Worm (Caenorhabditis elegans) whole organism, young adult: ENCODE results near the gene fbxa-158.

Experiments
- B0019.2 ChIP-seq: fragments of 200-800 bp; sonication (Bioruptor generic); conservative IDR thresholded peaks from 2 replicates; pipeline ENCODE4 v1.3.6; 2022; ENCODE audit warnings: missing genetic modification reagents, missing genetic modification characterization, missing compliant biosample characterization
- D2030.7 ChIP-seq: fragments of 200-800 bp; sonication (Bioruptor generic); IDR thresholded peaks from 2 replicates; pipeline ENCODE4 v1.3.6; 2022; ENCODE audit warnings: missing genetic modification reagents, missing genetic modification characterization, missing compliant biosample characterization
- F49E8.2 ChIP-seq: sonication (generic microtip); optimal IDR thresholded peaks from 3 replicates; lab custom pipeline; 2017; ENCODE audit warnings: missing genetic modification characterization, mild to moderate bottlenecking, missing compliant biosample characterization, antibody characterized with exemption, moderate library complexity; ENCODE audit not compliant: insufficient read depth
- F52B5.7 ChIP-seq: sonication (generic microtip); optimal IDR thresholded peaks from 2 replicates; lab custom pipeline; 2016; ENCODE audit warnings: mild to moderate bottlenecking, missing genetic modification characterization, missing compliant biosample characterization
- F57A8.1 ChIP-seq: fragments of 200-800 bp; sonication (Bioruptor generic); optimal IDR thresholded peaks from 2 replicates; lab custom pipeline; 2018; ENCODE audit warnings: mild to moderate bottlenecking, missing genetic modification characterization, moderate library complexity, missing compliant biosample characterization
- T07F8.4 ChIP-seq: sonication (generic microtip); optimal IDR thresholded peaks from 2 replicates; lab custom pipeline; 2016; ENCODE audit warnings: mild to moderate bottlenecking, missing genetic modification characterization, moderate library complexity, missing compliant biosample characterization
- Y53F4B.3 ChIP-seq: fragments of 200-800 bp; sonication (Bioruptor generic); IDR thresholded peaks from 2 replicates; pipeline ENCODE4 v1.3.6; 2022; ENCODE audit warnings: missing genetic modification reagents, missing genetic modification characterization, missing compliant biosample characterization
- ama-1 ChIP-seq, 3 experiments: fragments of 150-350 bp in 1 of 3; sonication (generic microtip) in 2 of 3; optimal IDR thresholded peaks; 2 replicates each; lab custom pipeline; 2014 to 2018; ENCODE audit warnings: missing biosample characterization in 2 of 3, missing genetic modification characterization in 2 of 3, missing genetic modification reagents in 2 of 3
- atf-7 ChIP-seq: sonication (generic microtip); optimal IDR thresholded peaks from 2 replicates; lab custom pipeline; 2017; ENCODE audit warnings: mild to moderate bottlenecking, missing genetic modification characterization, missing compliant biosample characterization
- athp-1 ChIP-seq: sonication (generic microtip); optimal IDR thresholded peaks from 2 replicates; lab custom pipeline; 2017; ENCODE audit warnings: mild to moderate bottlenecking, missing genetic modification characterization, missing compliant biosample characterization
- attf-3 ChIP-seq: fragments of 200-800 bp; sonication (Bioruptor generic); conservative IDR thresholded peaks from 2 replicates; pipeline ENCODE4 v1.3.6; 2022; ENCODE audit warnings: missing genetic modification reagents, missing genetic modification characterization, missing compliant biosample characterization
- bed-1 ChIP-seq: fragments of 200-800 bp; sonication (Bioruptor generic); IDR thresholded peaks from 2 replicates; pipeline ENCODE4 v1.3.6; 2022; ENCODE audit warnings: missing genetic modification reagents, missing genetic modification characterization, missing compliant biosample characterization
- ccch-3 ChIP-seq: fragments of 200-800 bp; sonication (Bioruptor generic); optimal IDR thresholded peaks from 2 replicates; lab custom pipeline; 2018; ENCODE audit warnings: mild to moderate bottlenecking, missing genetic modification characterization, missing compliant biosample characterization
- cebp-1 ChIP-seq, 2 experiments: fragments of 200-800 bp in 1 of 2; sonication (Bioruptor generic) in 1 of 2; sonication (generic microtip) in 1 of 2; IDR thresholded peaks in 1 of 2; optimal IDR thresholded peaks in 1 of 2; 2 replicates each; pipeline versions ENCODE4 v1.3.6 to Lab custom; 2017 to 2022; ENCODE audit warnings: missing compliant biosample characterization in 2 of 2, missing genetic modification characterization in 2 of 2, mild to moderate bottlenecking in 1 of 2, missing genetic modification reagents in 1 of 2, moderate library complexity in 1 of 2
- die-1 ChIP-seq: sonication (generic microtip); optimal IDR thresholded peaks from 2 replicates; lab custom pipeline; 2016; ENCODE audit warnings: missing genotype, mild to moderate bottlenecking, missing genetic modification characterization, missing compliant biosample characterization
- dpff-1 ChIP-seq: sonication (generic microtip); optimal IDR thresholded peaks from 2 replicates; lab custom pipeline; 2017; ENCODE audit warnings: mild to moderate bottlenecking, missing genetic modification characterization, missing compliant biosample characterization
- efl-1 ChIP-seq: fragments of 150-350 bp; optimal IDR thresholded peaks from 2 replicates; lab custom pipeline; 2014; ENCODE audit warnings: missing biosample characterization, missing genetic modification reagents, missing genetic modification characterization
- egl-18 ChIP-seq: fragments of 200-800 bp; sonication (Bioruptor generic); IDR thresholded peaks from 2 replicates; pipeline ENCODE4 v1.3.6; 2022; ENCODE audit warnings: missing genetic modification reagents, missing genetic modification characterization, missing compliant biosample characterization
- egrh-3 ChIP-seq: fragments of 200-800 bp; sonication (Bioruptor generic); IDR thresholded peaks from 2 replicates; pipeline ENCODE4 v1.3.6; 2022; ENCODE audit warnings: missing genetic modification reagents, missing genetic modification characterization, missing compliant biosample characterization
- fkh-3 ChIP-seq: sonication (generic microtip); optimal IDR thresholded peaks from 2 replicates; lab custom pipeline; 2016; ENCODE audit warnings: mild to moderate bottlenecking, missing genetic modification characterization, missing compliant biosample characterization
- hmg-1.2 ChIP-seq: fragments of 200-800 bp; sonication (Bioruptor generic); IDR thresholded peaks from 2 replicates; pipeline ENCODE4 v1.3.6; 2022; ENCODE audit warnings: missing genetic modification reagents, missing genetic modification characterization, missing compliant biosample characterization
- lin-40 ChIP-seq: sonication (generic microtip); optimal IDR thresholded peaks from 2 replicates; lab custom pipeline; 2016; ENCODE audit warnings: missing genetic modification characterization, mild to moderate bottlenecking, missing compliant biosample characterization, missing genotype, missing genetic modification reagents
- madf-10 ChIP-seq: sonication (generic microtip); optimal IDR thresholded peaks from 2 replicates; lab custom pipeline; 2016; ENCODE audit warnings: mild to moderate bottlenecking, missing genetic modification characterization, missing compliant biosample characterization
- madf-3 ChIP-seq: fragments of 200-800 bp; sonication (Bioruptor generic); IDR thresholded peaks from 2 replicates; pipeline ENCODE4 v1.3.6; 2022; ENCODE audit warnings: missing genetic modification reagents, missing genetic modification characterization, missing compliant biosample characterization
- madf-6 ChIP-seq: fragments of 200-800 bp; sonication (Bioruptor generic); IDR thresholded peaks from 2 replicates; pipeline ENCODE4 v1.3.6; 2022; ENCODE audit warnings: missing genetic modification reagents, missing genetic modification characterization, missing compliant biosample characterization
- nfyb-1 ChIP-seq: fragments of 200-800 bp; sonication (Bioruptor generic); IDR thresholded peaks from 2 replicates; pipeline ENCODE4 v1.3.6; 2022; ENCODE audit warnings: missing genetic modification reagents, missing genetic modification characterization, missing compliant biosample characterization
- nhr-80 ChIP-seq: sonication (generic microtip); optimal IDR thresholded peaks from 2 replicates; lab custom pipeline; 2016; ENCODE audit warnings: missing genetic modification characterization, missing compliant biosample characterization
- nhr-90 ChIP-seq: sonication (generic microtip); optimal IDR thresholded peaks from 2 replicates; lab custom pipeline; 2016; ENCODE audit warnings: missing genotype, mild to moderate bottlenecking, missing genetic modification characterization, missing compliant biosample characterization
- pbrm-1 ChIP-seq: fragments of 200-800 bp; sonication (Bioruptor generic); IDR thresholded peaks from 2 replicates; pipeline ENCODE4 v1.3.6; 2022; ENCODE audit warnings: missing genetic modification reagents, missing genetic modification characterization, missing compliant biosample characterization
- rec-8 ChIP-seq, 2 experiments: sonication (generic microtip); optimal IDR thresholded peaks; 2 replicates each; lab custom pipeline; 2016; ENCODE audit warnings: mild to moderate bottlenecking in 2 of 2, missing genetic modification characterization in 2 of 2, missing genetic modification reagents in 2 of 2, missing genotype in 2 of 2, missing biosample characterization in 1 of 2, missing compliant biosample characterization in 1 of 2, moderate library complexity in 1 of 2
- rpc-1 ChIP-seq, 2 experiments: fragments of 150-350 bp in 1 of 2; sonication (generic microtip) in 1 of 2; optimal IDR thresholded peaks; 2 replicates each; lab custom pipeline; 2014 to 2018; ENCODE audit warnings: missing biosample characterization in 1 of 2, missing genetic modification characterization in 1 of 2, missing genetic modification reagents in 1 of 2, missing genotype in 1 of 2
- sdz-38 ChIP-seq: sonication (generic microtip); optimal IDR thresholded peaks from 2 replicates; lab custom pipeline; 2016; ENCODE audit warnings: missing genotype, missing genetic modification characterization, missing compliant biosample characterization
- sptf-2 ChIP-seq: fragments of 200-800 bp; sonication (Bioruptor generic); optimal IDR thresholded peaks from 2 replicates; lab custom pipeline; 2018; ENCODE audit warnings: mild to moderate bottlenecking, missing genetic modification characterization, missing compliant biosample characterization
- tlf-1 ChIP-seq: fragments of 200-800 bp; sonication (Bioruptor generic); optimal IDR thresholded peaks from 2 replicates; lab custom pipeline; 2018; ENCODE audit warnings: mild to moderate bottlenecking, missing genetic modification characterization, missing compliant biosample characterization
- unc-130 ChIP-seq: sonication (generic microtip); optimal IDR thresholded peaks from 2 replicates; lab custom pipeline; 2016; ENCODE audit warnings: missing genetic modification reagents, missing genetic modification characterization, missing compliant biosample characterization
- unc-62 ChIP-seq: fragments of 150-350 bp; optimal IDR thresholded peaks from 2 replicates; lab custom pipeline; 2014; ENCODE audit warnings: missing biosample characterization, missing genetic modification reagents, missing genetic modification characterization
- zim-3 ChIP-seq: sonication (generic microtip); optimal IDR thresholded peaks from 2 replicates; lab custom pipeline; 2017; ENCODE audit warnings: mild to moderate bottlenecking, missing genetic modification characterization, moderate library complexity, missing compliant biosample characterization
- ztf-3 ChIP-seq: fragments of 200-800 bp; sonication (Bioruptor generic); optimal IDR thresholded peaks from 2 replicates; lab custom pipeline; 2018; ENCODE audit warnings: mild to moderate bottlenecking, missing genetic modification characterization, missing compliant biosample characterization

Gene fbxa-158

DNA sequence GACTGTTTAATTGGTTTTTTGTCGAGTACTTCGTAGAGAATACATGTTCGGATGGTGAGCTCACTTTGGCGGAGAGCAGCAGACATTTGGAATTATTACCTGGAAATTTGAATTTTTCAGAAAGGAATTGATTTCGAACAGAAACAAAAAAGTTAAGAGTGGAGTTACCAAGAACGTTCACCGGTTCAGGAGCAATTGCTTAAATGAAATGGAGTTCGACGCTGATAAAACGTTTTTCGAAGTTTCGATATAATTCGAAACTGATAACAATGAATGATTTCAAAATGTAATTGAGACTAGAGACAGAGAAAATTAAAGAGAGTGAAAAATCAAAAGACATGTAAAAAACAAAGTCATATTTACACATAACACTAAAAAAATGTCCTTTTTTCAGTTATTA is 10.4 kb downstream of the fbxa-158 start, which contains the start of gene fbxa-163:
Gene fbxa-163 (minus strand): TSS at position 101 of the 400 bp plus-strand sequence.
- TF ChIP-seq ztf-3 (GFP tag; lab: Kevin White, UChicago) (no peak), unc-62 (GFP tag; lab: Kevin White, UChicago) (no peak), sdz-38 (tag; lab: Kevin White, UChicago) (no peak), D2030.7 (GFP tag; lab: Robert Waterston, UW) (no peak), F49E8.2 (tag; lab: Kevin White, UChicago) (no peak), dpff-1 (tag; lab: Kevin White, UChicago) (no peak), nhr-80 (tag; lab: Kevin White, UChicago) (no peak), B0019.2 (GFP tag; lab: Robert Waterston, UW) (no peak), hmg-1.2 (GFP tag; lab: Robert Waterston, UW) (no peak), F52B5.7 (tag; lab: Kevin White, UChicago) (no peak), cebp-1 (GFP tag; IDR thresholded peaks at IDR 0.05; lab: Robert Waterston, UW) (no peak), cebp-1 (tag; optimal IDR thresholded peaks at IDR 0.05; lab: Kevin White, UChicago) (no peak), efl-1 (GFP tag; lab: Kevin White, UChicago) (no peak), madf-6 (GFP tag; lab: Robert Waterston, UW) (no peak), fkh-3 (tag; lab: Kevin White, UChicago) (no peak), ama-1 (optimal IDR thresholded peaks at IDR 0.05; lab: Kevin White, UChicago) (no peak), ama-1 (GFP tag; optimal IDR thresholded peaks at IDR 0.05; lab: Kevin White, UChicago) (no peak), nfyb-1 (GFP tag; lab: Robert Waterston, UW) (no peak)

ce11 chrII:1608915-1609314 is 12.2 kb downstream of the fbxa-158 start:
- TF ChIP-seq ama-1 (optimal IDR thresholded peaks at IDR 0.05; lab: Kevin White, UChicago): no peak
- TF ChIP-seq ama-1 (GFP tag; optimal IDR thresholded peaks at IDR 0.05; lab: Kevin White, UChicago): no peak
- TF ChIP-seq cebp-1 (GFP tag; IDR thresholded peaks at IDR 0.05; lab: Robert Waterston, UW): no peak
- peak; percentile 83 for TF ChIP-seq cebp-1 (tag; optimal IDR thresholded peaks at IDR 0.05; lab: Kevin White, UChicago)
- TF ChIP-seq pbrm-1: no peak
- TF ChIP-seq nhr-80 (tag; lab: Kevin White, UChicago): peak; percentile 47
- no peak for TF ChIP-seq efl-1 (GFP tag; lab: Kevin White, UChicago)
- TF ChIP-seq bed-1: no peak

DNA sequence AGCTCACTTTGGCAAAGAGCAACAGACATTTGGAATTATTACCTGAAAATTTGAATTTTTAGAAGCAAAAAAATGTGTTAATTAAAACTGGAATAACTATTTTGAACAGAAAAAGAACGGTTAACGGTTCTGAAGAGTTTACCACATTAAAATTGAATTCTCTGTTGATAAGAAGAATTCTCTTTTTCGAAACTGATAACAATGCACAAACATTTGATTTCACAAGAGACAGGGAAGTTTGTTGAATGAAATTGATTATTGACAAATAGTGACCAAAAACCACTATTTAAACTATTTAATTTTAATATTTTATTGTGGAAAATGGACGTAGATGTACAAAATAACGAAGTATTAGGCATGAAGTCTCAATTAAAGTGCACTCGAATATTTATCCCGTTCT is 13.5 kb downstream of the fbxa-158 start:
- TF ChIP-seq nhr-90 (tag; lab: Kevin White, UChicago) (no peak), unc-130 (GFP tag; lab: Kevin White, UChicago) (no peak), nhr-80 (tag; lab: Kevin White, UChicago) (peak; percentile 40), lin-40 (tag; lab: Kevin White, UChicago) (no peak), F57A8.1 (GFP tag; lab: Kevin White, UChicago) (no peak)

ce11 chrII:1606079-1606478 is 15.0 kb downstream of the fbxa-158 start, which contains the start of gene bath-33:
Gene bath-33 (minus strand): TSS chrII:1606179.
- TF ChIP-seq egrh-3: no peak
- no peak for TF ChIP-seq pbrm-1
- no peak for TF ChIP-seq die-1 (tag; lab: Kevin White, UChicago)
- TF ChIP-seq ccch-3 (GFP tag; lab: Kevin White, UChicago): no peak
- no peak for TF ChIP-seq rec-8 (tag; optimal IDR thresholded peaks at IDR 0.05; lab: Kevin White, UChicago)
- no peak for TF ChIP-seq sptf-2 (GFP tag; lab: Kevin White, UChicago)
- TF ChIP-seq T07F8.4 (tag; lab: Kevin White, UChicago): no peak

- no peak for TF ChIP-seq cebp-1 (GFP tag; IDR thresholded peaks at IDR 0.05; lab: Robert Waterston, UW)
- TF ChIP-seq cebp-1 (tag; optimal IDR thresholded peaks at IDR 0.05; lab: Kevin White, UChicago): no peak
- no peak for TF ChIP-seq zim-3 (tag; lab: Kevin White, UChicago)
- no peak for TF ChIP-seq Y53F4B.3 (GFP tag; lab: Robert Waterston, UW)
- TF ChIP-seq attf-3: no peak
- TF ChIP-seq madf-10 (tag; lab: Kevin White, UChicago): no peak
- TF ChIP-seq atf-7: no peak
- no peak for TF ChIP-seq athp-1 (tag; lab: Kevin White, UChicago)
- TF ChIP-seq nhr-90 (tag; lab: Kevin White, UChicago): no peak
- no peak for TF ChIP-seq tlf-1 (GFP tag; lab: Kevin White, UChicago)
- TF ChIP-seq madf-3 (GFP tag; lab: Robert Waterston, UW): no peak
- no peak for TF ChIP-seq hmg-1.2 (GFP tag; lab: Robert Waterston, UW)
- TF ChIP-seq egl-18 (GFP tag; lab: Robert Waterston, UW): no peak
- TF ChIP-seq rpc-1 (optimal IDR thresholded peaks at IDR 0.05; lab: Kevin White, UChicago): no peak
- no peak for TF ChIP-seq rpc-1 (tag; optimal IDR thresholded peaks at IDR 0.05; lab: Kevin White, UChicago)
These were observed 16.1 kb downstream of the fbxa-158 start for ce11 chrII:1605010-1605409.
